Fruit fly (Drosophila melanogaster): ENCODE measurements around the gene Rbp6.

DNA sequence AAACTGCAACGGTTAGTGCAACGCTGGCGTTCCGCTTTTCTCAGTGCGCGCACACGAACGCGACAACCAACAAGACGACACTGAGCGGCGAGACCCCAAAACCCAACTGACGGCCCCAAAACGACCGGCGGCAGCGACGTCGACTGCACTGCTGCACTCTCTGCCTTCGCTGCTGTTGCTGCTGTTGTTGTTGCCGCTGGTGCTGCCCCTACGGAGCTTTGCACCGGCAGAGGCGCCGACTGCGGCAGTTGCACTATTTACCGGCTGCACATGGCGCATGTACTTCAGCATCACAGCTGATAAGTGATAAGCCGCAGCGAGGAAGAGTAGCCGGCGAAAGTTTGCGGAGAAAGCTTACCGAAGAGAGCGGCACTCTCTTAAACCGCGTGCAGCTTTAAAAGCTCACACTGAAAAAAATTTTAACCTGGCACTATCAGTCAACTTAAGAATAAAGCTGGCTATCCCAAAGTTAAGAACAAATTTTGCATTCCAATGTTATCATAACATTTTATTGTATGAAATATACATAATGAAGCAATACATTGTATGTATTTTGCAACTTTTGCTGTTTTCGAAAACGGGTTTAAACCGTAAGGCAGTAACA is at the start of gene Rbp6:
- TF ChIP-seq cnc (optimal IDR thresholded peaks at IDR 0.05) = no peak
- TF ChIP-seq CG1620 (GFP tag; optimal IDR thresholded peaks at IDR 0.05) = no peak
- no peak for TF ChIP-seq pad (GFP tag; optimal IDR thresholded peaks at IDR 0.05)
- peak; percentile 35 for TF ChIP-seq tj (GFP tag; optimal IDR thresholded peaks at IDR 0.05)
- TF ChIP-seq kay (GFP tag; ENCODE audit: borderline replicate concordance) = no peak
- TF ChIP-seq CG14711 (tag; optimal IDR thresholded peaks at IDR 0.05) = no peak
- no peak for TF ChIP-seq CG11617 (GFP tag; optimal IDR thresholded peaks at IDR 0.05)
- no peak for TF ChIP-seq CG33017 (tag; optimal IDR thresholded peaks at IDR 0.05)
